Worm (Caenorhabditis elegans): ENCODE results near the gene F59A1.16.

ce11 chrV:17660003-17660402 is 24.8 kb downstream of the F59A1.16 start, which contains the start of gene dgat-2:
- TF ChIP-seq blmp-1 (tag; optimal IDR thresholded peaks at IDR 0.05) (no peak), lin-13 (tag; optimal IDR thresholded peaks at IDR 0.05) (no peak), nhr-237 (tag; optimal IDR thresholded peaks at IDR 0.05) (no peak), ztf-11 (tag; optimal IDR thresholded peaks at IDR 0.05) (no peak), unc-62 (GFP tag; optimal IDR thresholded peaks at IDR 0.05) (no peak), M03D4.4 (tag; optimal IDR thresholded peaks at IDR 0.05) (no peak)
